Worm (Caenorhabditis elegans) whole organism, midembryonic: Measurements from ENCODE around the gene ZC190.4.

ENCODE experiments used
- T22C8.4 ChIP-seq: fragments of 200-800 bp; sonication (Bioruptor generic); IDR thresholded peaks from 2 replicates; pipeline ENCODE4 v1.3.6; 2022; ENCODE audit warnings: missing genetic modification characterization, missing compliant biosample characterization
- cog-1 ChIP-seq: sonication (generic microtip); optimal IDR thresholded peaks from 2 replicates; lab custom pipeline; 2016; ENCODE audit warnings: missing genetic modification characterization, missing compliant biosample characterization
- flt-1 ChIP-seq: fragments of 200-800 bp; sonication (Bioruptor generic); IDR thresholded peaks from 2 replicates; pipeline ENCODE4 v1.3.6; 2022; ENCODE audit warnings: missing genetic modification characterization, missing compliant biosample characterization
- klf-2 ChIP-seq: fragments of 200-800 bp; sonication (Bioruptor generic); conservative IDR thresholded peaks from 2 replicates; pipeline ENCODE4 v1.3.6; 2022; ENCODE audit warnings: missing genetic modification reagents, missing genetic modification characterization, missing compliant biosample characterization
- ref-1 ChIP-seq: fragments of 200-800 bp; sonication (Bioruptor generic); conservative IDR thresholded peaks from 2 replicates; pipeline ENCODE4 v1.3.6; 2022; ENCODE audit warnings: missing genetic modification reagents, missing genetic modification characterization, missing compliant biosample characterization
- tab-1 ChIP-seq: fragments of 200-800 bp; sonication (Bioruptor generic); IDR thresholded peaks from 2 replicates; pipeline ENCODE4 v1.3.6; 2022; ENCODE audit warnings: missing genetic modification characterization, missing compliant biosample characterization
- ztf-23 ChIP-seq: fragments of 200-800 bp; sonication (Bioruptor generic); IDR thresholded peaks from 2 replicates; pipeline ENCODE4 v1.3.6; 2022; ENCODE audit warnings: missing genetic modification reagents, missing genetic modification characterization, missing compliant biosample characterization

ce11 chrV:8631277-8631765 lies 34.5 kb upstream of the ZC190.4 start, which contains the start of gene atg-18:
- TF ChIP-seq T22C8.4 (GFP tag; lab: Robert Waterston, UW) (no peak), ztf-23 (GFP tag; lab: Robert Waterston, UW) (peak; percentile 68; the same call in 1 of the 2 replicates), flt-1 (GFP tag; lab: Robert Waterston, UW) (no peak), klf-2 (peak; percentile 51; the same call in 1 of the 2 replicates), ref-1 (no peak), cog-1 (tag; lab: Kevin White, UChicago) (peak; percentile 2), tab-1 (GFP tag; lab: Robert Waterston, UW) (no peak)
